Worm (Caenorhabditis elegans) whole organism, L3 larva: Measurements from ENCODE around the gene R03G8.6.

Source experiments
- elt-2 ChIP-seq: sonication (generic microtip); optimal IDR thresholded peaks from 2 replicates; lab custom pipeline; 2016; ENCODE audit warnings: missing genetic modification reagents, mild to moderate bottlenecking, missing genetic modification characterization, missing compliant biosample characterization
- elt-3 ChIP-seq, 3 experiments: fragments of 150-350 bp in 1 of 3; sonication (generic microtip) in 2 of 3; optimal IDR thresholded peaks; 2 replicates in 2 of 3; 4 replicates in 1 of 3; lab custom pipeline; 2014 to 2017; ENCODE audit warnings: missing biosample characterization in 3 of 3, missing genetic modification characterization in 3 of 3
- jun-1 ChIP-seq: fragments of 150-350 bp; optimal IDR thresholded peaks from 2 replicates; lab custom pipeline; 2014; ENCODE audit warnings: missing biosample characterization, missing genetic modification reagents, missing genetic modification characterization
- nhr-67 ChIP-seq: fragments of 150-350 bp; optimal IDR thresholded peaks from 2 replicates; lab custom pipeline; 2014; ENCODE audit warnings: missing biosample characterization, missing genetic modification characterization
- pha-4 ChIP-seq: fragments of 150-350 bp; optimal IDR thresholded peaks from 2 replicates; lab custom pipeline; 2014; ENCODE audit warnings: missing biosample characterization, missing genetic modification reagents, missing genetic modification characterization
- unc-62 ChIP-seq: fragments of 150-350 bp; sonication (generic microtip); optimal IDR thresholded peaks from 4 replicates; lab custom pipeline; 2014; ENCODE audit warnings: missing biosample characterization, missing genetic modification reagents, missing genetic modification characterization

DNA sequence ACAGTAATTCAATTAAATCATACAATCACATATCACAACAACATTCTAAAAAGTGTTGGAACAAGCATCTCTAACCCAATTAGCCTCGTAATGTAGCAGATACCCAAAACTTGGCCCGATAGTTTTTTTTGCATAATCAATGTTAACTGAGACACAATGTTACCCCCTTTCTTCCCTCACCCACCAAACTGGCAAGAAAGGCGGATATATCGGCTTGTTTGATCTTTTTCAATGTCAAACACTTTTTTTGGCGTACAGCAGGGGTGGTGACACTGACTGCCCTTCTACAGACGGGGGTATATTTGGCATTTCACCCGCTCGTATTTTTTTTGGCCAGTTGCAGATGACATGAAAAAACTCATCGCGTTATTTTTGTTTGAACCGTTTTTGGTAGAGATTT is 9.7 kb upstream of the R03G8.6 start:
- no peak for TF ChIP-seq elt-2 (tag; lab: Kevin White, UChicago)
- TF ChIP-seq elt-3 (tag; optimal IDR thresholded peaks at IDR 0.05; lab: Kevin White, UChicago) = no peak
- TF ChIP-seq pha-4 (tag; lab: Kevin White, UChicago) = no peak
- no peak for TF ChIP-seq jun-1 (tag; lab: Kevin White, UChicago)
- no peak for TF ChIP-seq nhr-67 (tag; lab: Kevin White, UChicago)
- TF ChIP-seq unc-62 (GFP tag; lab: Kevin White, UChicago) = no peak
